Worm (Caenorhabditis elegans): ENCODE results near the gene col-34.

Gene col-34

DNA sequence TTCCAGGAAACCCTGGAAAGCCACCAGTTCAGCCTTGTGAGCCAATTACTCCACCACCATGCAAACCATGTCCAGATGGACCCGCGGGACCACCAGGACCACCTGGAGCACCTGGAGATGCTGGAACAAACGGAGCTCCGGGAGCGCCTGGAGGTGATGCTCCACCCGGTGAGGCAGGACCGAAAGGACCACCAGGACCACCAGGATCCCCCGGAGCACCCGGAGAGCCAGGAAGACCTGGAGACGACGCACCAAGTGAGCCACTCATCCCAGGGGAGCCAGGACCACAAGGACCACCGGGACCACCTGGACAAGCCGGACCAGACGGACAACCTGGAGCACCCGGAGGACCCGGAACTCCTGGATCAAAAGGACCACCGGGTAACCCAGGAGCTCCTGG, 20.2 kb upstream of the col-34 start:
- no peak for TF ChIP-seq W03F9.2 (tag; optimal IDR thresholded peaks at IDR 0.05)

DNA sequence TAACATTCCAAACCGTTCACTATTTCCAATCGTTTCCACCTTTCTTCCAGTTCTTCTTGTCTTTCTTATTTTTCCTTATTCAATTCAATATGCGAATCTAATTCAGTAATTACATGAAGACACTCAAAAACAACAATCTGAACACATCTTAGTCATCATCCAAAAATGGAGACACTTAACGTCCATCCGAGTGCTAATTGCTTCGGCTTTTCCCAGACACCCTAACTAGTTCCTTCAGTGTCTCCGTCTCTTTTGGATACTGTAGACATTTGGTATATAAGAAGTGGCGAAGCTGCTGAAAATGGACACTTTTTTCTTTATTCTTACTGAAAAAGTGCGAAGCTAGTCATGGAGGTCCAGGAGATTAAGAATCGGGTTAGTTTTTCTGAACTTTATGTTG, 18.6 kb upstream of the col-34 start, which contains the start of gene col-33:
Gene col-33 (plus strand): TSS at position 301 of the 400 bp plus-strand sequence.
- TF ChIP-seq dao-5 (tag; optimal IDR thresholded peaks at IDR 0.05) (no peak), him-1 (tag; optimal IDR thresholded peaks at IDR 0.05) (no peak), W03F9.2 (tag; optimal IDR thresholded peaks at IDR 0.05) (no peak)

DNA sequence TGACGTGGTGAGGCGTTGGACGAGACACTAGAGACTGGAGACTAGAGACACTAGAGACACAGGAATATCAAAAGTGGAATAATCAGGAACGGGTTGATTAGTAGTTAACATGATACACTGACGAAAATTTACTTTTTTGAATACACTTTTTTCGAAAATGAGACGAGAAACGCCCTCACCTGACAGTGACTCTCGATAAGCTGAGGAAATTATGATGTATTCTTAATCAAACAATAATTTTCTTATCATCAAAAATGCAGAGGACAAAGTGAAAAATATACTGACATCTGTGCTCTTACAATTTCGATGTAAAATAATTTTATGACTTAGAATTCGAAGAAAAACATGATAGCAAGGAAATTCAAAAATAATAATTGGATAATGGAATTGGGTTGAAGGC, 15.0 kb upstream of the col-34 start:
- no peak for TF ChIP-seq dao-5 (tag; optimal IDR thresholded peaks at IDR 0.05)
- TF ChIP-seq W03F9.2 (tag; optimal IDR thresholded peaks at IDR 0.05), result no peak
- no peak for TF ChIP-seq him-1 (tag; optimal IDR thresholded peaks at IDR 0.05)

DNA sequence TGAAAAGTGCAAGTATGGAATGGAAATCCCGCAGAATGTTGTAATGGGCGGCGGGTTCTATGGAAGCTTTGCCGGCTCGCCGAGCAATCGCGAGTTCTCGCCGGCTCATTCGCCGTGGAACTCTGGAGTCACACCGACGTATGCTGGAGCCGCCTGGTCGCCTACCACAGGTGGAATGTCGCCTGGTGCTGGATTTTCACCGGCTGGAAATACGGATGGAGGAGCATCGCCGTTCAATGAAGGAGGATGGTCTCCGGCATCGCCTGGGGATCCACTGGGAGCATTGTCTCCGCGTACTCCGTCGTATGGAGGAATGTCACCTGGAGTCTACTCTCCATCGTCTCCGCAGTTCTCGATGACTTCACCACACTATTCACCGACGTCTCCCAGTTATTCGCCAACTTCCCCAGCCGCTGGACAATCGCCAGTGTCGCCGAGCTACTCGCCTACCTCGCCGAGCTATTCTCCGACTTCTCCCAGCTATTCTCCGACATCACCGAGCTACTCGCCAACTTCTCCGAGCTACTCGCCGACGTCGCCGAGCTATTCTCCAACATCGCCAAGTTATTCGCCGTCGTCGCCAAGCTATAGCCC, 10.7 kb upstream of the col-34 start:
- no peak for TF ChIP-seq W03F9.2 (tag; optimal IDR thresholded peaks at IDR 0.05)
- TF ChIP-seq dao-5 (tag; optimal IDR thresholded peaks at IDR 0.05), result no peak
- TF ChIP-seq him-1 (tag; optimal IDR thresholded peaks at IDR 0.05), result no peak

DNA sequence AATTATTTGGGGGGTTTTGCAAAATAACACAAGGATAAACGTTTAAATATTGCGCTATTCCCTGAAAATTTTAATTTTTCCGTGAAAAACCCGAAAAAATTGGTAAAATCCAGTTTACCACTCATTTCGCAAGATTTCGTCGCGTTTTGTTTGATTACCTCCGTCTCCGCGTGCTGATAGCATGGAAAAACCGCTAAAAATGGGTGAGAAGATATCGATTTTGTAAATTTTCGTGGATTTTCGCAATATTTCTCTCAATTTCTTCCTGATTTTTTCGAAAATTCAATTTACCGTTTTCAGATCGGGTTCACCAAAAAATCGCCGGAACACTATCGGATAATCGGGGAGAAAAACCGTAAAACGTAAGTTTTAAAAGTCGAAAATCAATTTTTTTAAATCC, 3.4 kb upstream of the col-34 start, which contains the start of gene ama-1:
Gene ama-1 (plus strand): TSS at position 301 of the 400 bp plus-strand sequence.
- no peak for TF ChIP-seq him-1 (tag; optimal IDR thresholded peaks at IDR 0.05)
- TF ChIP-seq W03F9.2 (tag; optimal IDR thresholded peaks at IDR 0.05), result no peak
- TF ChIP-seq dao-5 (tag; optimal IDR thresholded peaks at IDR 0.05), result no peak

DNA sequence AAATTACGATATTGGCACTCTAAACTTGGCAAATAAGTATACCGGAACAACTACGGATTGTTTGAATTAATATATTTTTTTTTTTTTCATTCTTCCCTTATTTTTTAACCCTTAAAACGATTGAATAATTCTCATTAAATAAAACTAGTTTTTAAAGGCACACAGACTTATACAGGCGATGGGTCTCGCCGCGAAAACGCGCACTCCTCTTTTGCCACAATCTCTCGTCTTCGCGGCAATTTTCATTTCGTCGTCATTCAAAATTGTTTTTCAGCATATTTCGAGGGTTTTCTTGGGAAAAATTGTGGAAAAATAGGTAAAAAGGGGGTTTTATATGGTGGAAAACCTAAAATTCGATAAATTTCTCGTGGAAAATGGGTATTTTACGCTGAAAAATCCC, 2.9 kb upstream of the col-34 start:
- TF ChIP-seq dao-5 (tag; optimal IDR thresholded peaks at IDR 0.05) (no peak), him-1 (tag; optimal IDR thresholded peaks at IDR 0.05) (no peak), W03F9.2 (tag; optimal IDR thresholded peaks at IDR 0.05) (no peak)

DNA sequence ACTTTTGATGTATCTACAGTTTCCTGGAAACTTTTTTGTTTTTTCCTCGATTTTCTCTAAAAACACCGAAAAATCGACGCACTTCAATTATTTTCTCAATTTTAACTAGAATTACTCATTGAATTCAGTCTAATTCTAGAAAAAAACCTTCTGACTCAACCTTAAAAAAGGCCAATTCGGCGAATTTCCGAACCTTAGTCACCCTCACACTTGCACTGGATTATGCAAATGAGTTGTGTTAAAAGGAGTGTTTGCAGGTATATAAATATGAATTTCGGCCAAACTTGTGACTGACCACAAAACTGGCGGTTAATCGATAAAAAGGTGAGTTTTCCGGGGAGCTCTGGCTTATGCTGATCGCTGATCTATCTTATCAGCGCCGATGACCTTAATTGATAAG, 2.1 kb upstream of the col-34 start, which contains the start of gene ttr-20:
Gene ttr-20 (plus strand): TSS at position 301 of the 400 bp plus-strand sequence.
- no peak for TF ChIP-seq dao-5 (tag; optimal IDR thresholded peaks at IDR 0.05)
- TF ChIP-seq him-1 (tag; optimal IDR thresholded peaks at IDR 0.05), result no peak
- TF ChIP-seq W03F9.2 (tag; optimal IDR thresholded peaks at IDR 0.05), result no peak

DNA sequence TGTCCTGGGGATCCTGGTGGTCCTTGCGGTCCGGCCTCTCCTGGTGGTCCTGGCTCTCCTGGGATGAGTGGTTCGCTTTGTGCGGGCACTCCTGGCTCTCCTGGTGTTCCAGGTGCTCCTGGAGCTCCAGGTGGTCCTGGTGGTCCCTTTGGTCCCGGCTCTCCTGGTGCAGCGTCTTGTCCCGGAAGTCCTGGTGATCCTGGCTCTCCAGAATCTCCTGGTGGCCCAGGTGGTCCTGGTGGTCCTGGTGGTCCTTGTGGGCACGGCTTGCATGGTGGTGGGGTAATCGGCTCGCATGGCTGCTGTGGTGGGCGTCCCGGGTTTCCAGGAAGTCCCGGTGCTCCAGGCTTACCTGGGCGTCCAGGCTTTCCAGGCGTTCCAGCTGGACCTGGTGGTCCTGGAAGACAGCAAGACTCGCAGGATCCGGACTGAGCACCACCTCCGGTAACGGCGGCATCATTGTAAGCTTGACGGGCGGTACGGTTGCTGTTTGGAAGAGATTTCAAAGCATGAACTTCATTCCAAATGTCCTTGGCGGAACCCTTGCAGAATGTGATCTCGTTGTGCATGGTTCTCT, 492 bp downstream of the col-34 start:
- TF ChIP-seq him-1 (tag; optimal IDR thresholded peaks at IDR 0.05) (no peak), W03F9.2 (tag; optimal IDR thresholded peaks at IDR 0.05) (no peak), dao-5 (tag; optimal IDR thresholded peaks at IDR 0.05) (no peak)

DNA sequence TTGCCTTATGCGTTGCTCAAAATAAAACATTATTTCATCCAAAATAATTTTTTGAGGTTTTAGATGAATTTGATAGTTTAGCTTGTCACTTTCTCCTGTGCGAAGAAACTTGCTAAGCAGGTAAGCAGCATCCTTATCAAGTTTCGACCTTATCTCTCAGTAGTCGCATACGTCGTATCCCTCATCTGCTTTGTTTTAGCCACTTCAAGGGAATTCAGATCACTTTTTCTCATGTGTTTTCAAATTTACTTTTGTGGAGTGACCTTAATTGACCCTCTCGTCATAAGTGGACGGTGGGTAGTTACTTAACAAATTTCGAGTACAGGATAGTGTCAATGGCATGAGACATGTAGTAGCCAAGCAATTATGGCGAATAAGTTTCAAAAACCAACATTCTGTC, 7.7 kb downstream of the col-34 start:
- no peak for TF ChIP-seq dao-5 (tag; optimal IDR thresholded peaks at IDR 0.05)
- no peak for TF ChIP-seq W03F9.2 (tag; optimal IDR thresholded peaks at IDR 0.05)
- TF ChIP-seq him-1 (tag; optimal IDR thresholded peaks at IDR 0.05), result no peak

DNA sequence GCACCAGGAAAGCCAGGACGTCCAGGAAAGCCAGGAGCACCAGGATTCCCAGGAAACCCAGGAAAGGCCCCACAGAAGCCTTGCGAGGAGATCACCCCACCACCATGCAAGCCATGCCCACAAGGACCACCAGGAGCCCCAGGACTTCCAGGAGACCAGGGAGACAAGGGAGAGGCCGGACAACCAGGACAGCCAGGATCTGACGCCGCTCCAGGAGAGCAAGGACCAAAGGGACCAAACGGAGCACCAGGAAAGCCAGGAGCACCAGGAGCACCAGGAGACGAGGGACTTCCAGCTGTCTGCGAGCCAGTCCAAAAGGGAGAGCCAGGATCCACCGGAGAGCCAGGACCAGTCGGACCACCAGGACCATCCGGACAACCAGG, 8.4 kb downstream of the col-34 start:
- TF ChIP-seq him-1 (tag; optimal IDR thresholded peaks at IDR 0.05), result no peak
- TF ChIP-seq W03F9.2 (tag; optimal IDR thresholded peaks at IDR 0.05), result no peak
- TF ChIP-seq dao-5 (tag; optimal IDR thresholded peaks at IDR 0.05), result no peak

DNA sequence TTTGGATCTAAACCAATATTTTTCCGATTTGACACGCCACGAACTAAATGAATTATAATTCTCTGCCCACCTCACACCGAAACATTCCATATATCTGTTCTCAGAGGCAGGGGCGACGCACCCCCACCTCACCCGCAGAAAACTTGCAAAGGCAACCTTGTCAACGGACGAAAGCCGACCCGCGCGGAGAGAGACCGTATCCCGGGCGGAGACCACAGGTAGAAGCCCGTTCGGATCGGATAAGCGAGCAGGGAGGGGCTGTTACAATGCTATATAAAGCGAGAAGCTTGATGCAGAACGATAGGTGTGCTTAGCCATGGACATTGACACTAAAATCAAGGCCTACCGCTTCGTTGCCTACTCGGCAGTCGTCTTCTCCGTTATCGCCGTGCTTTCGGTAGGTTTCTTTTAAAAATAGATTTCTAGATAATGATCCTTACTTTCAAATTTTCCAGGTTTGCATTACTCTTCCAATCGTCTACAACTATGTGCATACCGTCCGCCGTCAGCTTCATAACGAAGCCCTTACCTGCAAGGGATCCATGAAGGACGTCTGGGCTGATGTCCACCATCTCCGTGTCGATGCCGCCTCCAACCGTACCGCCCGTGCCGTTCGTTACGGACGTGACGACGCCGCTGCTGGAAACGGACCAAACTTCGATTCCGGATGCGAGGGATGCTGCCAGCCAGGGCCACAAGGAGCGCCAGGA, 8.9 kb downstream of the col-34 start, which contains the start of the genes zipt-2.2 and dpy-13:
Gene zipt-2.2 (minus strand): TSS at position 51 of the 710 bp plus-strand sequence.
Gene dpy-13 (plus strand): TSS at position 300 of the 710 bp plus-strand sequence.
- no peak for TF ChIP-seq W03F9.2 (tag; optimal IDR thresholded peaks at IDR 0.05)
- TF ChIP-seq him-1 (tag; optimal IDR thresholded peaks at IDR 0.05), result no peak
- no peak for TF ChIP-seq dao-5 (tag; optimal IDR thresholded peaks at IDR 0.05)

DNA sequence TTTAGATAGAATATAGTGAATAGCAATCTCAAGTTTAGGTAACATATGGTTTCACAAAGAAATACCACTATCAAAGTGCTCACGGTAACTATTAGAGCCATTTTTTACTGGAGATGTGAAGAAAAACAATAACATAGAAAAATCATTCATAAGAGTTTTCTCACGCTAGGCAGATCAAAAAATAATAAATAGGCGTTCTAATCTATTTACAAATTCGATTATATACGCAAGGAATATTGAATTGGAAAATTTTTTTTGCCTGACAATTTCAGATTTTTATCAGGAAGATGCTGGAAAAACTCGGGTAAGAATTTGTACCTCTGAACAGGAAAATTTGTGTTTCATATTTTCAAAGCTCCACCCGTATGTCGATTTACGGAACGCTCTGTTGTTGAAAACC, 16.5 kb downstream of the col-34 start, which contains the start of gene srbc-70:
Gene srbc-70 (minus strand): TSS at position 101 of the 400 bp plus-strand sequence.
- TF ChIP-seq W03F9.2 (tag; optimal IDR thresholded peaks at IDR 0.05) (no peak), him-1 (tag; optimal IDR thresholded peaks at IDR 0.05) (no peak), dao-5 (tag; optimal IDR thresholded peaks at IDR 0.05) (no peak)

DNA sequence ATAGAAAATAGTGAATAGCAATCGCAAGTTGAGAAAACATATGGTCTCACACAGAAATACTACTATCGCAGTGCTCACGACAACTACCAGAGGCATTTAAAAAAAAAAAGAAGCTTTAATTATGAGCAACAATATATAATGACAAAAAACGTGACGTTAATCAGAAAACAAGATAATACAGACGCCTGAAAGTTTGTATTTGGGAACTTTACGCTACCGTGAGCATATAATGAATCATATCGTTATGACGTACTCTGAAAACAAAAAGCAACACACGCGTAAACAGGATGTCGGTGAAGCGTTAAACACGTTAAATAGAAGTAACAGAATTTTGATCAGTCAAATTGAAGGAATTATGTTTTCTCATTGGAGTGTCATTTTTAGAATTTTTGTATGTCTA, 18.6 kb downstream of the col-34 start, which contains the start of gene srbc-71:
Gene srbc-71 (minus strand): TSS at position 101 of the 400 bp plus-strand sequence.
- TF ChIP-seq W03F9.2 (tag; optimal IDR thresholded peaks at IDR 0.05), result no peak
- TF ChIP-seq him-1 (tag; optimal IDR thresholded peaks at IDR 0.05), result no peak
- no peak for TF ChIP-seq dao-5 (tag; optimal IDR thresholded peaks at IDR 0.05)

DNA sequence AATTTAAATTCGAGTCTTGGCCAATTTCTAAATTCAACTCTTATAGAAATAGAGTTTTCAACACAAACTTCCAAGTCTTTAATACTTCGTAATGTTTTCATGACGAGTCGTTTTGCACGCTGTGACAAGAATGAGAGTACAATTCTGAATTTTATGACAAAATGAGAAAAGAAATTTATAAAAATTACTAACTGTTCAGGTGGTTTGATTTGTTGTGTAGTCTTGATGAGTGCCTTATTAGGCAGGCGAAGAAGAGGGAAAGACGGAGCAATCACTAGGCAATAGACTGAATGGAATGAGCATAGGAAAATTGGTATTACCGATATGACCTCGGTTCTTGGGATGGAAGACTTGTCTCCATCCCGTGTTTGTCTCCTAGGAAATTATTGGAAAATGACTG, 24.4 kb downstream of the col-34 start, which contains the start of gene F30B5.11:
Gene F30B5.11 (minus strand): TSS at position 101 of the 400 bp plus-strand sequence.
- TF ChIP-seq dao-5 (tag; optimal IDR thresholded peaks at IDR 0.05), result no peak
- no peak for TF ChIP-seq W03F9.2 (tag; optimal IDR thresholded peaks at IDR 0.05)
- TF ChIP-seq him-1 (tag; optimal IDR thresholded peaks at IDR 0.05), result no peak
